Fruit fly (Drosophila melanogaster): ENCODE data around the gene CG10165.

dm6 chr2L:19567305-19567898, 37.3 kb upstream of the CG10165 start:
- TF ChIP-seq CG10669 (GFP tag; optimal IDR thresholded peaks at IDR 0.05) (no peak), ss (GFP tag; optimal IDR thresholded peaks at IDR 0.05) (no peak), spab (GFP tag; optimal IDR thresholded peaks at IDR 0.05) (no peak), Ets96B (tag; optimal IDR thresholded peaks at IDR 0.05) (no peak), Hr39 (GFP tag; optimal IDR thresholded peaks at IDR 0.05) (no peak), Smox (GFP tag; optimal IDR thresholded peaks at IDR 0.05) (no peak), esn (GFP tag; optimal IDR thresholded peaks at IDR 0.05) (no peak), Sox14 (GFP tag; optimal IDR thresholded peaks at IDR 0.05) (no peak), fd59A (GFP tag; optimal IDR thresholded peaks at IDR 0.05) (no peak), CG8119 (GFP tag; IDR thresholded peaks at IDR 0.05) (no peak), CG3032 (tag; optimal IDR thresholded peaks at IDR 0.05) (no peak), OdsH (GFP tag; optimal IDR thresholded peaks at IDR 0.05) (no peak), svp (GFP tag) (no peak)

Measured in whole organism, prepupa.